Worm (Caenorhabditis elegans) whole organism, L1 larva: Measurements from ENCODE around the gene clec-230.

Experiments used
- blmp-1 ChIP-seq: fragments of 150-350 bp; optimal IDR thresholded peaks from 2 replicates; lab custom pipeline; 2014; ENCODE audit warnings: missing biosample characterization, missing genetic modification characterization
- ceh-88 ChIP-seq: fragments of 200-800 bp; sonication (Bioruptor generic); IDR thresholded peaks from 2 replicates; pipeline ENCODE4 v1.3.6; 2022; ENCODE audit warnings: missing genetic modification characterization, missing compliant biosample characterization
- dpl-1 ChIP-seq, 3 experiments: fragments of 150-350 bp in 2 of 3; sonication (generic microtip) in 1 of 3; optimal IDR thresholded peaks; 2 replicates each; lab custom pipeline; 2014 to 2017; ENCODE audit warnings: missing biosample characterization in 3 of 3, missing genetic modification characterization in 3 of 3, missing genetic modification reagents in 3 of 3
- fos-1 ChIP-seq: fragments of 150-350 bp; optimal IDR thresholded peaks from 2 replicates; lab custom pipeline; 2014; ENCODE audit warnings: missing biosample characterization, missing genetic modification characterization
- lin-39 ChIP-seq: fragments of 150-350 bp; optimal IDR thresholded peaks from 2 replicates; lab custom pipeline; 2014; ENCODE audit warnings: missing biosample characterization, missing genetic modification reagents, missing genetic modification characterization
- mdl-1 ChIP-seq, 2 experiments: fragments of 150-350 bp; optimal IDR thresholded peaks; 2 replicates each; lab custom pipeline; 2014 to 2017; ENCODE audit warnings: missing biosample characterization in 2 of 2, missing genetic modification characterization in 2 of 2, inconsistent platforms in 1 of 2
- skn-1 ChIP-seq: fragments of 150-350 bp; optimal IDR thresholded peaks from 2 replicates; lab custom pipeline; 2014; ENCODE audit warnings: missing biosample characterization, missing genetic modification characterization

DNA sequence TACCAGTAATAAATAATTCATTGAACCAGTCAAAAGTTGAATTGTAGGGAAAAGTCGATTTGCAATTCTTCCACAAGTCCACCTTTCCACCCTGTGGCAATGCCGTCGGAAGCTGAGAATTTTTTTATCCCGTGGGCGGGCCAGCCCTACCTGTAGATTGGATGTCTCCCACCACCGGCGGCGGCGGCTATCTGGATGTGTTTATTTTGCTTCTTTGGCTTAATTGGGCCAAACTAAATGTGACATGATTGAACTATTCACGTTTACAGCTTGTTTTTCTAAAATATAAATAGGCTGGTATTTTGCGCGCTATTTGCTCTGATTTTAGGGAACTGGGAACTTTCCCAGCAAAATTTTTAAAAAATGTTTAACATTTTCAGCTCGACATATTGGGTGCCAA, 4.5 kb downstream of the clec-230 start, which contains the start of gene wrt-8:
- TF ChIP-seq mdl-1 (tag; optimal IDR thresholded peaks at IDR 0.05; lab: Kevin White, UChicago) (no peak), dpl-1 (GFP tag; optimal IDR thresholded peaks at IDR 0.05; lab: Kevin White, UChicago) (no peak), ceh-88 (GFP tag; lab: Robert Waterston, UW) (no peak), fos-1 (tag; lab: Kevin White, UChicago) (no peak), blmp-1 (tag; lab: Kevin White, UChicago) (no peak), lin-39 (no peak), skn-1 (tag; lab: Kevin White, UChicago) (no peak)
